Worm (Caenorhabditis elegans) whole organism, L2 larva: ENCODE data around the gene F41F3.9.

Experiments
- C34F6.9 ChIP-seq: fragments of 150-350 bp; optimal IDR thresholded peaks from 2 replicates; lab custom pipeline; 2014; ENCODE audit warnings: missing biosample characterization, missing genetic modification characterization
- R02D3.7 ChIP-seq: fragments of 150-350 bp; optimal IDR thresholded peaks from 2 replicates; lab custom pipeline; 2014; ENCODE audit warnings: missing biosample characterization, missing genetic modification characterization
- Y55F3AM.14 ChIP-seq: fragments of 200-800 bp; sonication (Bioruptor generic); optimal IDR thresholded peaks from 2 replicates; lab custom pipeline; 2018; ENCODE audit warnings: mild to moderate bottlenecking, missing genetic modification characterization, missing compliant biosample characterization
- ZK546.5 ChIP-seq: sonication (generic microtip); optimal IDR thresholded peaks from 2 replicates; lab custom pipeline; 2017; ENCODE audit warnings: missing biosample characterization, missing genetic modification characterization
- alr-1 ChIP-seq: fragments of 150-350 bp; optimal IDR thresholded peaks from 2 replicates; lab custom pipeline; 2014; ENCODE audit warnings: missing biosample characterization, missing genetic modification characterization
- aly-2 ChIP-seq: fragments of 150-350 bp; optimal IDR thresholded peaks from 2 replicates; lab custom pipeline; 2014; ENCODE audit warnings: missing biosample characterization, missing genetic modification characterization
- ama-1 ChIP-seq: fragments of 150-350 bp; optimal IDR thresholded peaks from 2 replicates; lab custom pipeline; 2018; ENCODE audit warnings: inconsistent platforms
- blmp-1 ChIP-seq: sonication (generic microtip); optimal IDR thresholded peaks from 2 replicates; lab custom pipeline; 2017; ENCODE audit warnings: missing genetic modification characterization, mild to moderate bottlenecking, missing compliant biosample characterization, antibody characterized with exemption, moderate library complexity; ENCODE audit not compliant: insufficient read depth
- ceh-16 ChIP-seq: fragments of 150-350 bp; optimal IDR thresholded peaks from 2 replicates; lab custom pipeline; 2014; ENCODE audit warnings: missing biosample characterization, missing genetic modification characterization
- ceh-82 ChIP-seq: fragments of 150-350 bp; optimal IDR thresholded peaks from 2 replicates; lab custom pipeline; 2014; ENCODE audit warnings: missing biosample characterization, missing genetic modification characterization
- crh-2 ChIP-seq: sonication (generic microtip); optimal IDR thresholded peaks from 2 replicates; lab custom pipeline; 2017; ENCODE audit warnings: missing biosample characterization, missing genetic modification characterization
- dmd-4 ChIP-seq: sonication (generic microtip); optimal IDR thresholded peaks from 2 replicates; lab custom pipeline; 2017; ENCODE audit warnings: missing biosample characterization, missing genetic modification characterization
- egl-27 ChIP-seq: sonication (generic microtip); optimal IDR thresholded peaks from 3 replicates; lab custom pipeline; 2017; ENCODE audit warnings: missing biosample characterization, missing genetic modification reagents, missing genetic modification characterization
- elt-1 ChIP-seq: fragments of 150-350 bp; optimal IDR thresholded peaks from 2 replicates; lab custom pipeline; 2014; ENCODE audit warnings: missing biosample characterization, missing genetic modification characterization
- elt-3 ChIP-seq: sonication (generic microtip); optimal IDR thresholded peaks from 2 replicates; lab custom pipeline; 2017; ENCODE audit warnings: missing biosample characterization, missing genetic modification characterization
- fos-1 ChIP-seq: fragments of 150-350 bp; optimal IDR thresholded peaks from 2 replicates; lab custom pipeline; 2014; ENCODE audit warnings: missing biosample characterization, missing genetic modification characterization
- gmeb-1 ChIP-seq: fragments of 150-350 bp; optimal IDR thresholded peaks from 2 replicates; lab custom pipeline; 2014; ENCODE audit warnings: missing biosample characterization, missing genetic modification characterization
- lin-11 ChIP-seq: fragments of 150-350 bp; sonication (generic microtip); optimal IDR thresholded peaks from 2 replicates; lab custom pipeline; 2014; ENCODE audit warnings: missing biosample characterization, missing genetic modification characterization, inconsistent platforms, mixed read lengths
- lin-39 ChIP-seq: fragments of 150-350 bp; optimal IDR thresholded peaks from 2 replicates; lab custom pipeline; 2014; ENCODE audit warnings: missing biosample characterization, missing genetic modification reagents, missing genetic modification characterization
- lsy-2 ChIP-seq, 2 experiments: fragments of 150-350 bp in 1 of 2; sonication (generic microtip) in 1 of 2; optimal IDR thresholded peaks; 2 replicates each; lab custom pipeline; 2014 to 2017; ENCODE audit warnings: missing biosample characterization in 2 of 2, missing genetic modification characterization in 2 of 2
- mab-5 ChIP-seq: fragments of 150-350 bp; optimal IDR thresholded peaks from 2 replicates; lab custom pipeline; 2014; ENCODE audit warnings: missing biosample characterization, missing genetic modification characterization
- mbf-1 ChIP-seq: sonication (generic microtip); optimal IDR thresholded peaks from 2 replicates; lab custom pipeline; 2017; ENCODE audit warnings: missing biosample characterization, missing genetic modification characterization
- mdl-1 ChIP-seq, 2 experiments: fragments of 150-350 bp in 1 of 2; sonication (generic microtip) in 1 of 2; optimal IDR thresholded peaks; 2 replicates each; lab custom pipeline; 2017; ENCODE audit warnings: missing biosample characterization in 2 of 2, missing genetic modification characterization in 2 of 2
- nhr-10 ChIP-seq: sonication (generic microtip); optimal IDR thresholded peaks from 2 replicates; lab custom pipeline; 2017; ENCODE audit warnings: missing biosample characterization, missing genetic modification characterization
- nhr-11 ChIP-seq: fragments of 150-350 bp; optimal IDR thresholded peaks from 2 replicates; lab custom pipeline; 2014; ENCODE audit warnings: missing biosample characterization, missing genetic modification characterization
- nhr-12 ChIP-seq: fragments of 150-350 bp; optimal IDR thresholded peaks from 2 replicates; lab custom pipeline; 2014; ENCODE audit warnings: missing biosample characterization, missing genetic modification characterization
- nhr-129 ChIP-seq: fragments of 150-350 bp; optimal IDR thresholded peaks from 2 replicates; lab custom pipeline; 2014; ENCODE audit warnings: missing biosample characterization, missing genetic modification characterization
- nhr-21 ChIP-seq: fragments of 150-350 bp; optimal IDR thresholded peaks from 2 replicates; lab custom pipeline; 2014; ENCODE audit warnings: missing biosample characterization, missing genetic modification characterization
- nhr-23 ChIP-seq: fragments of 150-350 bp; optimal IDR thresholded peaks from 2 replicates; lab custom pipeline; 2014; ENCODE audit warnings: missing biosample characterization, missing genetic modification reagents, missing genetic modification characterization
- nhr-237 ChIP-seq: fragments of 150-350 bp; optimal IDR thresholded peaks from 2 replicates; lab custom pipeline; 2014; ENCODE audit warnings: missing biosample characterization, missing genetic modification characterization
- nhr-25 ChIP-seq: fragments of 150-350 bp; sonication (generic microtip); optimal IDR thresholded peaks from 3 replicates; lab custom pipeline; 2014; ENCODE audit warnings: missing biosample characterization, missing genetic modification characterization
- nhr-6 ChIP-seq: fragments of 150-350 bp; optimal IDR thresholded peaks from 2 replicates; lab custom pipeline; 2014; ENCODE audit warnings: missing biosample characterization, missing genetic modification characterization
- nhr-77 ChIP-seq: fragments of 150-350 bp; optimal IDR thresholded peaks from 2 replicates; lab custom pipeline; 2014; ENCODE audit warnings: missing biosample characterization, missing genetic modification characterization
- peb-1 ChIP-seq: fragments of 150-350 bp; optimal IDR thresholded peaks from 2 replicates; lab custom pipeline; 2014; ENCODE audit warnings: missing biosample characterization, missing genetic modification characterization
- sem-4 ChIP-seq: fragments of 150-350 bp; optimal IDR thresholded peaks from 2 replicates; lab custom pipeline; 2014; ENCODE audit warnings: missing biosample characterization, missing genetic modification reagents, missing genetic modification characterization
- skn-1 ChIP-seq: sonication (generic microtip); optimal IDR thresholded peaks from 2 replicates; lab custom pipeline; 2017; ENCODE audit warnings: missing biosample characterization, missing genetic modification characterization
- sma-3 ChIP-seq: sonication (generic microtip); optimal IDR thresholded peaks from 2 replicates; lab custom pipeline; 2016; ENCODE audit warnings: missing genetic modification reagents, missing genetic modification characterization, missing compliant biosample characterization
- sma-9 ChIP-seq, 2 experiments: fragments of 150-350 bp in 1 of 2; sonication (generic microtip) in 1 of 2; optimal IDR thresholded peaks; 2 replicates each; lab custom pipeline; 2014 to 2016; ENCODE audit warnings: missing genetic modification characterization in 2 of 2, mild to moderate bottlenecking in 1 of 2, missing biosample characterization in 1 of 2, missing compliant biosample characterization in 1 of 2, missing genetic modification reagents in 1 of 2, moderate library complexity in 1 of 2
- snpc-4 ChIP-seq: fragments of 150-350 bp; optimal IDR thresholded peaks from 2 replicates; lab custom pipeline; 2014; ENCODE audit warnings: missing biosample characterization, missing genetic modification characterization
- unc-39 ChIP-seq: fragments of 150-350 bp; optimal IDR thresholded peaks from 2 replicates; lab custom pipeline; 2014; ENCODE audit warnings: missing biosample characterization, missing genetic modification characterization
- unc-55 ChIP-seq: fragments of 150-350 bp; sonication (generic microtip); optimal IDR thresholded peaks from 3 replicates; lab custom pipeline; 2014; ENCODE audit warnings: missing biosample characterization, missing genetic modification reagents, missing genetic modification characterization
- unc-62 ChIP-seq: fragments of 150-350 bp; optimal IDR thresholded peaks from 2 replicates; lab custom pipeline; 2014; ENCODE audit warnings: missing biosample characterization, missing genetic modification reagents, missing genetic modification characterization
- zag-1 ChIP-seq: fragments of 150-350 bp; optimal IDR thresholded peaks from 2 replicates; lab custom pipeline; 2014; ENCODE audit warnings: missing biosample characterization, missing genetic modification characterization
- ztf-1 ChIP-seq: fragments of 200-800 bp; sonication (Bioruptor generic); conservative IDR thresholded peaks from 2 replicates; pipeline ENCODE4 v1.3.6; 2022; ENCODE audit warnings: missing genetic modification characterization, missing compliant biosample characterization
- ztf-11 ChIP-seq: sonication (generic microtip); optimal IDR thresholded peaks from 2 replicates; lab custom pipeline; 2017; ENCODE audit warnings: missing biosample characterization, missing genetic modification characterization
- ztf-4 ChIP-seq: fragments of 150-350 bp; optimal IDR thresholded peaks from 2 replicates; lab custom pipeline; 2014; ENCODE audit warnings: missing biosample characterization, missing genetic modification characterization

The F41F3.9 gene

ce11 chrV:4623535-4623934 is 31.7 kb upstream of the F41F3.9 start:
- TF ChIP-seq mab-5 (tag; lab: Kevin White, UChicago) = no peak
- TF ChIP-seq ztf-11 (tag; lab: Kevin White, UChicago) = no peak
- no peak for TF ChIP-seq sma-3 (GFP tag; lab: Kevin White, UChicago)
- no peak for TF ChIP-seq nhr-77
- no peak for TF ChIP-seq elt-1 (tag; lab: Kevin White, UChicago)
- no peak for TF ChIP-seq aly-2 (tag; lab: Kevin White, UChicago)
- TF ChIP-seq mdl-1 (tag; optimal IDR thresholded peaks at IDR 0.05; lab: Kevin White, UChicago) = no peak
- no peak for TF ChIP-seq nhr-12
- TF ChIP-seq snpc-4 (tag; lab: Kevin White, UChicago) = no peak
- no peak for TF ChIP-seq R02D3.7 (tag; lab: Kevin White, UChicago)
- no peak for TF ChIP-seq sma-9 (GFP tag; optimal IDR thresholded peaks at IDR 0.05; lab: Kevin White, UChicago)
- TF ChIP-seq sma-9 (tag; optimal IDR thresholded peaks at IDR 0.05; lab: Kevin White, UChicago) = no peak
- no peak for TF ChIP-seq C34F6.9 (tag; lab: Kevin White, UChicago)
- TF ChIP-seq, all 48 proteins: peak for 0

- no peak for TF ChIP-seq lin-11 (tag; lab: Kevin White, UChicago)
Observed at ce11 chrV:4624717-4625116, 30.6 kb upstream of the F41F3.9 start.

- TF ChIP-seq lin-11 (tag; lab: Kevin White, UChicago) = no peak
- no peak for TF ChIP-seq elt-3 (tag; lab: Kevin White, UChicago)
- TF ChIP-seq snpc-4 (tag; lab: Kevin White, UChicago) = no peak
- TF ChIP-seq nhr-10 (tag; lab: Kevin White, UChicago) = no peak
- no peak for TF ChIP-seq sma-9 (GFP tag; optimal IDR thresholded peaks at IDR 0.05; lab: Kevin White, UChicago)
- TF ChIP-seq sma-9 (tag; optimal IDR thresholded peaks at IDR 0.05; lab: Kevin White, UChicago) = no peak
- no peak for TF ChIP-seq mbf-1
- TF ChIP-seq skn-1 (tag; lab: Kevin White, UChicago) = no peak
- no peak for TF ChIP-seq nhr-11
- TF ChIP-seq blmp-1 (tag; lab: Kevin White, UChicago) = no peak
- TF ChIP-seq gmeb-1 = no peak
- no peak for TF ChIP-seq sem-4 (tag; lab: Kevin White, UChicago)
- no peak for TF ChIP-seq ztf-1 (GFP tag; lab: Robert Waterston, UW)
Observed at ce11 chrV:4626344-4626743, 28.9 kb upstream of the F41F3.9 start.

- TF ChIP-seq nhr-23 (tag; lab: Kevin White, UChicago) = peak; percentile 61
- no peak for TF ChIP-seq C34F6.9 (tag; lab: Kevin White, UChicago)
- TF ChIP-seq unc-62 (GFP tag; lab: Kevin White, UChicago) = no peak
- TF ChIP-seq sma-9 (GFP tag; optimal IDR thresholded peaks at IDR 0.05; lab: Kevin White, UChicago) = no peak
- TF ChIP-seq sma-9 (tag; optimal IDR thresholded peaks at IDR 0.05; lab: Kevin White, UChicago) = no peak
- no peak for TF ChIP-seq ama-1 (lab: Kevin White, UChicago)
- TF ChIP-seq mab-5 (tag; lab: Kevin White, UChicago) = no peak
- TF ChIP-seq nhr-25 (tag; lab: Kevin White, UChicago) = peak; percentile 59
- TF ChIP-seq sem-4 (tag; lab: Kevin White, UChicago) = no peak
- peak; percentile 45 for TF ChIP-seq egl-27 (tag; lab: Kevin White, UChicago)
- no peak for TF ChIP-seq elt-3 (tag; lab: Kevin White, UChicago)
- no peak for TF ChIP-seq aly-2 (tag; lab: Kevin White, UChicago)
- peak; percentile 36 for TF ChIP-seq fos-1
- no peak for TF ChIP-seq nhr-11
- peak; percentile 92 for TF ChIP-seq ceh-16 (tag; lab: Kevin White, UChicago)
- no peak for TF ChIP-seq nhr-10 (tag; lab: Kevin White, UChicago)
- no peak for TF ChIP-seq R02D3.7 (tag; lab: Kevin White, UChicago)
- TF ChIP-seq nhr-6 (tag; lab: Kevin White, UChicago) = no peak
- TF ChIP-seq dmd-4 (tag; lab: Kevin White, UChicago) = no peak
- no peak for TF ChIP-seq peb-1 (tag; lab: Kevin White, UChicago)
- no peak for TF ChIP-seq nhr-77
- no peak for TF ChIP-seq alr-1
- no peak for TF ChIP-seq ztf-4 (tag; lab: Kevin White, UChicago)
- no peak for TF ChIP-seq unc-55
- TF ChIP-seq ZK546.5 (tag; lab: Kevin White, UChicago) = no peak
- no peak for TF ChIP-seq nhr-237
- TF ChIP-seq elt-1 (tag; lab: Kevin White, UChicago) = peak; percentile 70
- no peak for TF ChIP-seq ceh-82
- no peak for TF ChIP-seq unc-39
- TF ChIP-seq lin-39 (tag; lab: Kevin White, UChicago) = no peak
- no peak for TF ChIP-seq lsy-2 (tag; optimal IDR thresholded peaks at IDR 0.05; lab: Kevin White, UChicago)
- no peak for TF ChIP-seq nhr-12
- TF ChIP-seq crh-2 (tag; lab: Kevin White, UChicago) = peak; percentile 44
- no peak for TF ChIP-seq zag-1 (tag; lab: Kevin White, UChicago)
- TF ChIP-seq nhr-129 = peak; percentile 18
- peak; percentile 78 for TF ChIP-seq blmp-1 (tag; lab: Kevin White, UChicago)
- no peak for TF ChIP-seq gmeb-1
- TF ChIP-seq mbf-1 = no peak
- TF ChIP-seq nhr-21 (tag; lab: Kevin White, UChicago) = peak; percentile 28
- TF ChIP-seq Y55F3AM.14 (GFP tag; lab: Kevin White, UChicago) = no peak
Observed at ce11 chrV:4628517-4628930, 26.8 kb upstream of the F41F3.9 start, which contains the start of gene pmt-2. Gene pmt-2, plus strand, starts transcription at chrV:4628580.
